Fruit fly (Drosophila melanogaster): Measurements from ENCODE around the gene eIF3a.

eIF3a gene

DNA sequence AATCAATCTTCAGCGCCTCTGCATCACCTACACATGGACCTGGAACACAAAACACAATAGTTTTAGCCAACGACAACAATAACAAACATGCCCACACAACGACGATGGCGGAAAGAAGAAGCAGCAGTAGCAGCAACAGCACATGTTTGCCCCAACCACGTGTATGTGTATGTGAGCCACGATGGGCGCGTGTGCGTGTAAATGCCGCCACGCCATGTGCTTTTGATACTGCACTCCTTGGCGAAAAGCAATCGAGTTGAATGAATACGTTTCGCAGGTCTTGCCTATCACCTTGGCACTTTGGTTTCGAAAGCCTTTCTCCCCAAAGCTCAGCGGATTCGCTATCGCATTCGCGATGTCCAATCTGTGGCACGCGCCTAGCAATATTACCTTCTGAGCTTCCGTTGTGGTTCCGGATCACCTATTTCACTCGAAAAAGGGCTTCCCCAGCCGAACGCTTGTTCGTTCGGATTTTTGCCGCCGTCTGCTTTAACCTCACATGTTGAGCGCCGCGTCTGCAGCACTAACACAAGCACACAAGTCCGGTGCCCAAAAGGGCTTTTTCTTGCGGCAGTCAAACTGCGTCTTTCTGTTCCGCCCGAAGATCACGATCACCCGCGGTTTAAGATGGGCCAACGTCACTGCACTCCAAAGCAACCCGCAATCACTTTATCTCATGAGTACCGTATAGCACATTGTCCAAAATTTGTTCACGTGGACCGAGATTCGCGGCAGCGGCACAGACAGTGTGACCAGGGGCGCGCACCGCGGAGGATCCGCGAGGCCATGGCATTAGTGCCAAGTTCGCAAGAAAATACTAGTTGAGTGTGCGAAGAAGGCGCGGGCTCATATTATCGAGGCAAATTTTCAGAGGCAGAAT lies 4.9 kb downstream of the eIF3a start, which contains the start of gene srl (continued):
- TF ChIP-seq amos (GFP tag; IDR thresholded peaks at IDR 0.05; ENCODE audit: partially characterized antibody): peak; percentile 39; the same call in 1 of the 2 replicates
- no peak for TF ChIP-seq CG31365 (tag; optimal IDR thresholded peaks at IDR 0.05)
- no peak for TF ChIP-seq Kr (GFP tag; optimal IDR thresholded peaks at IDR 0.05)
- TF ChIP-seq twi (tag; optimal IDR thresholded peaks at IDR 0.05): peak; percentile 72
- peak; percentile 32; the same call in 2 of the 3 replicates for TF ChIP-seq Dbx (GFP tag; IDR thresholded peaks at IDR 0.05)
- no peak for TF ChIP-seq fru (optimal IDR thresholded peaks at IDR 0.05)
- TF ChIP-seq CG2202 (tag; optimal IDR thresholded peaks at IDR 0.05): no peak
- peak; percentile 53 for TF ChIP-seq CG33213 (GFP tag; optimal IDR thresholded peaks at IDR 0.05)
- TF ChIP-seq Atf6 (GFP tag; IDR thresholded peaks at IDR 0.05): peak; percentile 20; the same call in 1 of the 2 replicates
- no peak for TF ChIP-seq CG1529 (GFP tag; optimal IDR thresholded peaks at IDR 0.05)
- no peak for TF ChIP-seq mam (GFP tag; optimal IDR thresholded peaks at IDR 0.05)
- no peak for TF ChIP-seq CG15269 (tag; optimal IDR thresholded peaks at IDR 0.05)
- TF ChIP-seq CG13287 (GFP tag; IDR thresholded peaks at IDR 0.05; ENCODE audit: partially characterized antibody): peak; percentile 52; the same call in 1 of the 2 replicates
- no peak for TF ChIP-seq CG17912 (GFP tag; optimal IDR thresholded peaks at IDR 0.05)
- TF ChIP-seq CG12744 (GFP tag; optimal IDR thresholded peaks at IDR 0.05): no peak
- TF ChIP-seq CG11504 (tag; optimal IDR thresholded peaks at IDR 0.05): no peak
- TF ChIP-seq NFAT (GFP tag; IDR thresholded peaks at IDR 0.05): no peak

DNA sequence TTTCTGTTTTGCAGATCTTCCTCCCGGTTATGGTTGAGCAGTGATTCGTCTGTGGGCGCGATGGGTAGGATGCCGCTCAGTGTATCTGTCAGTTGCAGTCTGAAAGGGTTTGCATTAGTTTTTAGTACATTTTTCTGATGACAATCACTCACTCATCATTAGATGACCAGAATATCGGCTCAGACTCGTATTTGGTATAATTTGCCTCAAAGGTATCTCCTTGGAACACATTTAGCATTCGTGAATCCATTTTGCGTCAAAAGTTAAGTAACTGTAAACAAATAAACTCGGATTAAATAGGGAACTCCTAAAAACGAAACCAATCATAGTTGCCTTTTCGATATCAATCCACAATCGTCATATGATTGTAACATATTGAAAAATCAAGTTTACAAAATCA lies 7.0 kb downstream of the eIF3a start, which contains the start of gene CG31525:
Gene CG31525 (plus strand): TSS at position 301 of the 400 bp plus-strand sequence.
- no peak for TF ChIP-seq Ada2b (GFP tag; IDR thresholded peaks at IDR 0.05)
- TF ChIP-seq Elba2 (GFP tag; optimal IDR thresholded peaks at IDR 0.05): no peak
- TF ChIP-seq CrebB (tag; optimal IDR thresholded peaks at IDR 0.05): no peak
- TF ChIP-seq CG17612 (GFP tag; IDR thresholded peaks at IDR 0.05): no peak
- no peak for TF ChIP-seq CG14667 (GFP tag; IDR thresholded peaks at IDR 0.05)
- TF ChIP-seq run (tag; optimal IDR thresholded peaks at IDR 0.05): no peak
- no peak for TF ChIP-seq kah (GFP tag; optimal IDR thresholded peaks at IDR 0.05)
- TF ChIP-seq fd96Cb (tag; optimal IDR thresholded peaks at IDR 0.05): no peak
- no peak for TF ChIP-seq CG13123 (GFP tag; optimal IDR thresholded peaks at IDR 0.05)
- no peak for TF ChIP-seq CG3065 (GFP tag; optimal IDR thresholded peaks at IDR 0.05)
- no peak for TF ChIP-seq CG3847 (GFP tag; IDR thresholded peaks at IDR 0.05)
- no peak for TF ChIP-seq CG10462 (GFP tag; optimal IDR thresholded peaks at IDR 0.05)
- TF ChIP-seq Fer2 (tag; optimal IDR thresholded peaks at IDR 0.05): no peak

DNA sequence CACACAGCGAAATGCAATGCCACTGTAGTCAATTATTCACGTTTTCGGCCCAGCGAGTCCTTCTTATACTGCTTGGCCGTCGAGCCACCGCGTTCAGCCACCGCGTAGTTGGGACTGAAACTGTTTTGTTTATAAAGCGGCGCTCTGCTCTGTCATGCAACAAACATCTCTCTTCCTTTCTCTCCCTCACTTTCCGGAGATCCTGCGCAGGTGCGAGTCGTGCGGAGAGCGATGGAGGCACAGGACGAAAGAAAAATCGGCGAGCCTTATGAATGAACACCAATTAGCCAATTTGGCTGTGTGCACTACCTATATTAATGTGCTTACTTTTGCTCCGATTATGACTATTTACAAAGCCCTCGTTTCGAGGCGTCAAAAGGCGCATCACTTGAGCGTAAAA lies 14.2 kb downstream of the eIF3a start, which contains the start of gene CG32944:
Gene CG32944 (minus strand): TSS at position 97 of the 400 bp plus-strand sequence.
- 0 out of 4 replicates have a peak, but pooled peaks have one; percentile 22 for TF ChIP-seq chinmo (GFP tag; IDR thresholded peaks at IDR 0.05; ENCODE audit: partially characterized antibody)
- no peak for TF ChIP-seq lov (optimal IDR thresholded peaks at IDR 0.05)
- no peak for TF ChIP-seq lov (GFP tag; IDR thresholded peaks at IDR 0.05)
- TF ChIP-seq org-1 (GFP tag; optimal IDR thresholded peaks at IDR 0.05): no peak
- no peak for TF ChIP-seq CG17328 (GFP tag; IDR thresholded peaks at IDR 0.05)
- TF ChIP-seq tll (GFP tag; optimal IDR thresholded peaks at IDR 0.05): no peak
- TF ChIP-seq Oaz (GFP tag; IDR thresholded peaks at IDR 0.05): no peak
- no peak for TF ChIP-seq CG17568 (GFP tag; optimal IDR thresholded peaks at IDR 0.05)
- no peak for TF ChIP-seq HmgD (GFP tag; optimal IDR thresholded peaks at IDR 0.05)
- TF ChIP-seq CG1792 (GFP tag; optimal IDR thresholded peaks at IDR 0.05): no peak
- no peak for TF ChIP-seq CG12219 (GFP tag; optimal IDR thresholded peaks at IDR 0.05)
- no peak for TF ChIP-seq usp (GFP tag; optimal IDR thresholded peaks at IDR 0.05)
- no peak for TF ChIP-seq amos (GFP tag; IDR thresholded peaks at IDR 0.05; ENCODE audit: partially characterized antibody)
- TF ChIP-seq Meics (GFP tag; optimal IDR thresholded peaks at IDR 0.05): no peak
- no peak for TF ChIP-seq tna (GFP tag; IDR thresholded peaks at IDR 0.05; ENCODE audit: partially characterized antibody)
- TF ChIP-seq CG17186 (GFP tag; optimal IDR thresholded peaks at IDR 0.05): no peak
- TF ChIP-seq CG16815 (GFP tag; optimal IDR thresholded peaks at IDR 0.05): no peak
- TF ChIP-seq CG30431 (GFP tag; optimal IDR thresholded peaks at IDR 0.05): no peak
- TF ChIP-seq CG13894 (tag; optimal IDR thresholded peaks at IDR 0.05): peak; percentile 45

All from whole organism, embryonic.